Worm (Caenorhabditis elegans) whole organism, L1 larva: ENCODE measurements around the gene D2096.5.

Experiments
- C04F5.9 ChIP-seq: sonication (generic microtip); optimal IDR thresholded peaks from 2 replicates; lab custom pipeline; 2016; ENCODE audit warnings: missing genetic modification characterization, missing compliant biosample characterization
- C16A3.4 ChIP-seq: fragments of 150-350 bp; optimal IDR thresholded peaks from 2 replicates; lab custom pipeline; 2014; ENCODE audit warnings: missing biosample characterization, missing genetic modification characterization
- C34B4.2 ChIP-seq: sonication (generic microtip); optimal IDR thresholded peaks from 2 replicates; lab custom pipeline; 2017; ENCODE audit warnings: mild to moderate bottlenecking, missing genetic modification characterization, missing compliant biosample characterization
- aha-1 ChIP-seq: fragments of 150-350 bp; optimal IDR thresholded peaks from 2 replicates; lab custom pipeline; 2014; ENCODE audit warnings: missing biosample characterization, missing genetic modification characterization
- ama-1 ChIP-seq: fragments of 150-350 bp; optimal IDR thresholded peaks from 2 replicates; lab custom pipeline; 2014
- blmp-1 ChIP-seq: fragments of 150-350 bp; optimal IDR thresholded peaks from 2 replicates; lab custom pipeline; 2014; ENCODE audit warnings: missing biosample characterization, missing genetic modification characterization
- ceh-63 ChIP-seq: fragments of 200-800 bp; sonication (Bioruptor generic); optimal IDR thresholded peaks from 2 replicates; lab custom pipeline; 2018; ENCODE audit warnings: mild to moderate bottlenecking, missing genetic modification characterization, missing compliant biosample characterization
- ceh-82 ChIP-seq, 3 experiments: fragments of 150-350 bp in 1 of 3; sonication (generic microtip) in 2 of 3; optimal IDR thresholded peaks; 2 replicates each; lab custom pipeline; 2014 to 2017; ENCODE audit warnings: missing biosample characterization in 3 of 3, missing genetic modification characterization in 3 of 3
- ceh-88 ChIP-seq: fragments of 200-800 bp; sonication (Bioruptor generic); IDR thresholded peaks from 2 replicates; pipeline ENCODE4 v1.3.6; 2022; ENCODE audit warnings: missing genetic modification characterization, missing compliant biosample characterization
- ceh-90 ChIP-seq: sonication (generic microtip); optimal IDR thresholded peaks from 2 replicates; lab custom pipeline; 2016; ENCODE audit warnings: missing genetic modification characterization, missing compliant biosample characterization
- dsc-1 ChIP-seq: sonication (generic microtip); optimal IDR thresholded peaks from 2 replicates; lab custom pipeline; 2016; ENCODE audit warnings: mild to moderate bottlenecking, missing genetic modification characterization, missing compliant biosample characterization
- egl-13 ChIP-seq: sonication (generic microtip); optimal IDR thresholded peaks from 2 replicates; lab custom pipeline; 2016; ENCODE audit warnings: missing genotype, missing genetic modification reagents, missing genetic modification characterization, missing compliant biosample characterization
- elt-3 ChIP-seq, 6 experiments: fragments of 150-350 bp in 1 of 6; sonication (generic microtip); optimal IDR thresholded peaks; 2 replicates each; lab custom pipeline; 2017 to 2018; ENCODE audit warnings: missing biosample characterization in 6 of 6, missing genetic modification characterization in 6 of 6, inconsistent platforms in 1 of 6
- fkh-10 ChIP-seq: sonication (generic microtip); optimal IDR thresholded peaks from 2 replicates; lab custom pipeline; 2017; ENCODE audit warnings: missing biosample characterization, missing genetic modification reagents, missing genetic modification characterization
- fkh-4 ChIP-seq: sonication (generic microtip); optimal IDR thresholded peaks from 2 replicates; lab custom pipeline; 2016; ENCODE audit warnings: missing compliant biosample characterization, missing genetic modification characterization, borderline replicate concordance
- grh-1 ChIP-seq: fragments of 200-800 bp; sonication (Bioruptor generic); IDR thresholded peaks from 2 replicates; pipeline ENCODE4 v1.3.6; 2022; ENCODE audit warnings: missing genetic modification reagents, missing genetic modification characterization, missing compliant biosample characterization
- hpl-2 ChIP-seq: fragments of 150-350 bp; optimal IDR thresholded peaks from 2 replicates; lab custom pipeline; 2014; ENCODE audit warnings: missing biosample characterization, missing genetic modification reagents, missing genetic modification characterization
- irx-1 ChIP-seq: sonication (generic microtip); optimal IDR thresholded peaks from 2 replicates; lab custom pipeline; 2016; ENCODE audit warnings: missing genetic modification characterization, missing compliant biosample characterization
- jun-1 ChIP-seq: fragments of 150-350 bp; optimal IDR thresholded peaks from 2 replicates; lab custom pipeline; 2014; ENCODE audit warnings: missing biosample characterization, missing genetic modification reagents, missing genetic modification characterization
- lin-13 ChIP-seq: fragments of 150-350 bp; optimal IDR thresholded peaks from 2 replicates; lab custom pipeline; 2014; ENCODE audit warnings: missing biosample characterization, missing genetic modification reagents, missing genetic modification characterization
- lin-15B ChIP-seq: fragments of 150-350 bp; sonication (generic microtip); optimal IDR thresholded peaks from 3 replicates; lab custom pipeline; 2014; ENCODE audit warnings: missing biosample characterization, missing genetic modification characterization
- lin-35 ChIP-seq, 2 experiments: fragments of 150-350 bp; optimal IDR thresholded peaks; 2 replicates each; lab custom pipeline; 2014; ENCODE audit warnings: missing biosample characterization in 2 of 2, missing genetic modification characterization in 2 of 2, missing genetic modification reagents in 2 of 2
- mab-9 ChIP-seq: fragments of 200-800 bp; sonication (Bioruptor generic); IDR thresholded peaks from 2 replicates; pipeline ENCODE4 v1.3.6; 2022; ENCODE audit warnings: missing genetic modification reagents, missing genetic modification characterization, missing compliant biosample characterization
- mdl-1 ChIP-seq, 2 experiments: fragments of 150-350 bp; optimal IDR thresholded peaks; 2 replicates each; lab custom pipeline; 2014 to 2017; ENCODE audit warnings: missing biosample characterization in 2 of 2, missing genetic modification characterization in 2 of 2, inconsistent platforms in 1 of 2
- mef-2 ChIP-seq: fragments of 150-350 bp; optimal IDR thresholded peaks from 2 replicates; lab custom pipeline; 2014; ENCODE audit warnings: missing biosample characterization, missing genetic modification characterization
- mep-1 ChIP-seq: fragments of 150-350 bp; optimal IDR thresholded peaks from 2 replicates; lab custom pipeline; 2014; ENCODE audit warnings: missing biosample characterization, missing genetic modification characterization
- nhr-12 ChIP-seq: sonication (generic microtip); optimal IDR thresholded peaks from 2 replicates; lab custom pipeline; 2017; ENCODE audit warnings: missing biosample characterization, missing genetic modification characterization
- nhr-237 ChIP-seq: fragments of 150-350 bp; optimal IDR thresholded peaks from 2 replicates; lab custom pipeline; 2014; ENCODE audit warnings: missing biosample characterization, missing genetic modification characterization
- nhr-28 ChIP-seq: fragments of 150-350 bp; optimal IDR thresholded peaks from 2 replicates; lab custom pipeline; 2014; ENCODE audit warnings: missing biosample characterization, missing genetic modification characterization
- nhr-76 ChIP-seq: sonication (generic microtip); optimal IDR thresholded peaks from 2 replicates; lab custom pipeline; 2017; ENCODE audit warnings: missing biosample characterization, missing genetic modification characterization
- nhr-77 ChIP-seq: fragments of 150-350 bp; optimal IDR thresholded peaks from 2 replicates; lab custom pipeline; 2014; ENCODE audit warnings: missing biosample characterization, missing genetic modification characterization
- nhr-84 ChIP-seq: sonication (generic microtip); optimal IDR thresholded peaks from 2 replicates; lab custom pipeline; 2017; ENCODE audit warnings: missing biosample characterization, missing genetic modification characterization
- nhr-90 ChIP-seq: sonication (generic microtip); optimal IDR thresholded peaks from 2 replicates; lab custom pipeline; 2016; ENCODE audit warnings: mild to moderate bottlenecking, missing genetic modification characterization, missing compliant biosample characterization; ENCODE audit not compliant: poor library complexity
- rnt-1 ChIP-seq: sonication (generic microtip); optimal IDR thresholded peaks from 2 replicates; lab custom pipeline; 2016; ENCODE audit warnings: mild to moderate bottlenecking, missing genetic modification characterization, moderate library complexity, missing compliant biosample characterization
- skn-1 ChIP-seq: fragments of 150-350 bp; optimal IDR thresholded peaks from 2 replicates; lab custom pipeline; 2014; ENCODE audit warnings: missing biosample characterization, missing genetic modification characterization
- snpc-4 ChIP-seq: fragments of 150-350 bp; optimal IDR thresholded peaks from 2 replicates; lab custom pipeline; 2014; ENCODE audit warnings: missing biosample characterization, missing genetic modification characterization
- sox-4 ChIP-seq: sonication (generic microtip); optimal IDR thresholded peaks from 2 replicates; lab custom pipeline; 2016; ENCODE audit warnings: missing genetic modification characterization, missing compliant biosample characterization
- unc-130 ChIP-seq: fragments of 150-350 bp; optimal IDR thresholded peaks from 2 replicates; lab custom pipeline; 2017; ENCODE audit warnings: missing biosample characterization, missing genetic modification characterization, inconsistent platforms
- unc-30 ChIP-seq: sonication (generic microtip); optimal IDR thresholded peaks from 2 replicates; lab custom pipeline; 2017; ENCODE audit warnings: missing biosample characterization, missing genetic modification characterization
- unc-62 ChIP-seq: fragments of 150-350 bp; optimal IDR thresholded peaks from 2 replicates; lab custom pipeline; 2014; ENCODE audit warnings: missing biosample characterization, missing genetic modification reagents, missing genetic modification characterization
- unc-86 ChIP-seq: sonication (generic microtip); optimal IDR thresholded peaks from 2 replicates; lab custom pipeline; 2016; ENCODE audit warnings: missing genetic modification characterization, missing compliant biosample characterization
- unc-98 ChIP-seq: fragments of 200-800 bp; sonication (Bioruptor generic); IDR thresholded peaks from 2 replicates; pipeline ENCODE4 v1.3.6; 2022; ENCODE audit warnings: missing genetic modification characterization, missing compliant biosample characterization
- vab-15 ChIP-seq: sonication (generic microtip); optimal IDR thresholded peaks from 2 replicates; lab custom pipeline; 2017; ENCODE audit warnings: missing genotype, mild to moderate bottlenecking, missing genetic modification characterization, missing compliant biosample characterization
- zag-1 ChIP-seq: fragments of 150-350 bp; optimal IDR thresholded peaks from 2 replicates; lab custom pipeline; 2014; ENCODE audit warnings: missing biosample characterization, missing genetic modification characterization
- zip-4 ChIP-seq: fragments of 200-800 bp; sonication (Bioruptor generic); optimal IDR thresholded peaks from 2 replicates; lab custom pipeline; 2018; ENCODE audit warnings: mild to moderate bottlenecking, missing genetic modification characterization, moderate library complexity, missing compliant biosample characterization
- ztf-11 ChIP-seq, 2 experiments: sonication (generic microtip); optimal IDR thresholded peaks; 2 replicates each; lab custom pipeline; 2016 to 2017; ENCODE audit warnings: missing genetic modification characterization in 2 of 2, missing biosample characterization in 1 of 2, missing compliant biosample characterization in 1 of 2
- ztf-4 ChIP-seq: fragments of 150-350 bp; optimal IDR thresholded peaks from 2 replicates; lab custom pipeline; 2014; ENCODE audit warnings: missing biosample characterization, missing genetic modification characterization

D2096.5 gene

ce11 chrIV:8342385-8342784 lies 17.2 kb downstream of the D2096.5 start, which contains the start of gene lgc-5:
lgc-5 (plus strand) TSS chrIV:8342685.
- TF ChIP-seq nhr-28 = no peak
- TF ChIP-seq vab-15 = no peak
- no peak for TF ChIP-seq mab-9 (GFP tag; lab: Robert Waterston, UW)
- no peak for TF ChIP-seq egl-13
- no peak for TF ChIP-seq sox-4 (tag; lab: Kevin White, UChicago)
- no peak for TF ChIP-seq unc-98 (GFP tag; lab: Robert Waterston, UW)
- no peak for TF ChIP-seq fkh-4 (tag; lab: Kevin White, UChicago)
- TF ChIP-seq nhr-84 (tag; lab: Kevin White, UChicago) = no peak
- no peak for TF ChIP-seq unc-86 (tag; lab: Kevin White, UChicago)
- no peak for TF ChIP-seq C16A3.4 (tag; lab: Kevin White, UChicago)
- TF ChIP-seq nhr-77 (tag; lab: Kevin White, UChicago) = no peak
- no peak for TF ChIP-seq unc-130 (tag; lab: Kevin White, UChicago)
- TF ChIP-seq zip-4 = no peak
- TF ChIP-seq C34B4.2 (tag; lab: Kevin White, UChicago) = no peak
- TF ChIP-seq jun-1 = no peak
- TF ChIP-seq ama-1 (lab: Kevin White, UChicago) = no peak
- TF ChIP-seq nhr-237 = no peak
- TF ChIP-seq rnt-1 (tag; lab: Kevin White, UChicago) = no peak
- TF ChIP-seq unc-62 (GFP tag; lab: Kevin White, UChicago) = no peak

DNA sequence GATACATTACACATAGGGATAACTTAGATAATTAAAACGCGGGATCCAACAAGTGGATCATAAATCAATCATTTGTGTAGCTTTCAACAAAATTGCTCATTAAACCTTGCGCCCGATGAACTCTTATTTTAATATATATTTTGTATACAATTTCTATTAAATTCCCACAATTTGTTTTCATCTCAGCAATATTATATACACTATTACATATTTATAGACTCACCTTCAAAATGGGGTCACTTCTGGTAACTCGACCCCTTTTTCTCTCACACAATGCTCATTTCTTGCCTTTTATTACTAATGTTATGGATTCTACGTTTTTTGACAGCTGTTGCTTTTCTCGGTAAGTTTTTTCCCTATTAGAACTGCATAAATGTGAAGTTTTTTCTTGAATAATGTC lies 19.9 kb downstream of the D2096.5 start, which contains the start of gene lgc-6:
TSS of gene lgc-6 (plus strand) at position 301 of the 400 bp plus-strand sequence.
- TF ChIP-seq hpl-2 (GFP tag; lab: Kevin White, UChicago) (no peak), ceh-90 (tag; lab: Kevin White, UChicago) (no peak), egl-13 (no peak), vab-15 (no peak)

- TF ChIP-seq nhr-90 (tag; lab: Kevin White, UChicago) (peak; percentile 59), elt-3 (tag; optimal IDR thresholded peaks at IDR 0.05; lab: Kevin White, UChicago) (peak in 1 of 6 experiments; percentile 47), nhr-84 (tag; lab: Kevin White, UChicago) (no peak), mef-2 (tag; lab: Kevin White, UChicago) (no peak), blmp-1 (peak; percentile 65), C34B4.2 (tag; lab: Kevin White, UChicago) (no peak), mep-1 (tag; lab: Kevin White, UChicago) (peak; percentile 80), zag-1 (no peak), C16A3.4 (tag; lab: Kevin White, UChicago) (peak; percentile 61), ceh-88 (no peak), jun-1 (no peak), lin-13 (GFP tag; lab: Kevin White, UChicago) (peak; percentile 55), egl-13 (no peak), mab-9 (GFP tag; lab: Robert Waterston, UW) (no peak), snpc-4 (tag; lab: Kevin White, UChicago) (no peak), irx-1 (tag; lab: Kevin White, UChicago) (no peak), fkh-10 (no peak), mdl-1 (tag; optimal IDR thresholded peaks at IDR 0.05; lab: Kevin White, UChicago) (no peak), ceh-82 (tag; optimal IDR thresholded peaks at IDR 0.05; lab: Kevin White, UChicago) (no peak), lin-15B (tag; lab: Kevin White, UChicago) (no peak), nhr-12 (tag; lab: Kevin White, UChicago) (no peak), ceh-90 (tag; lab: Kevin White, UChicago) (no peak), C04F5.9 (no peak), ceh-63 (GFP tag; lab: Kevin White, UChicago) (no peak), skn-1 (tag; lab: Kevin White, UChicago) (no peak), ama-1 (lab: Kevin White, UChicago) (no peak), ztf-4 (tag; lab: Kevin White, UChicago) (peak; percentile 72), lin-35 (GFP tag; optimal IDR thresholded peaks at IDR 0.05; lab: Kevin White, UChicago) (peak in 1 of 2 experiments; percentile 18), sox-4 (tag; lab: Kevin White, UChicago) (no peak), aha-1 (tag; lab: Kevin White, UChicago) (no peak), grh-1 (peak; percentile 21; the same call in 1 of the 2 replicates), hpl-2 (GFP tag; lab: Kevin White, UChicago) (no peak), dsc-1 (no peak), unc-30 (tag; lab: Kevin White, UChicago) (no peak), nhr-76 (tag; lab: Kevin White, UChicago) (no peak), ztf-11 (tag; optimal IDR thresholded peaks at IDR 0.05; lab: Kevin White, UChicago) (peak; percentile 60 to 97)
Observed at ce11 chrIV:8333988-8334863, 25.3 kb downstream of the D2096.5 start, which contains the start of gene his-32. his-32 (plus strand) TSS chrIV:8334305.
